Worm (Caenorhabditis elegans): ENCODE data around the gene cls-3.

cls-3 gene

ce11 chrIII:9143911-9144310 is 47.0 kb downstream of the cls-3 start, which contains the start of gene ZK512.11:
Gene ZK512.11 (plus strand): TSS chrIII:9144211.
- TF ChIP-seq snpc-4 (tag; optimal IDR thresholded peaks at IDR 0.05) (no peak), ama-1 (optimal IDR thresholded peaks at IDR 0.05) (no peak), aly-2 (tag; optimal IDR thresholded peaks at IDR 0.05) (no peak), nhr-21 (tag; optimal IDR thresholded peaks at IDR 0.05) (no peak), unc-55 (GFP tag; optimal IDR thresholded peaks at IDR 0.05) (peak; percentile 19), lsy-2 (tag; optimal IDR thresholded peaks at IDR 0.05) (peak in 1 of 2 experiments; percentile 5), dmd-4 (tag; optimal IDR thresholded peaks at IDR 0.05) (no peak), unc-39 (tag; optimal IDR thresholded peaks at IDR 0.05) (no peak), F13H6.1 (tag; optimal IDR thresholded peaks at IDR 0.05) (no peak), C34F6.9 (tag; optimal IDR thresholded peaks at IDR 0.05) (peak; percentile 3), mbf-1 (tag; optimal IDR thresholded peaks at IDR 0.05) (no peak), nhr-237 (tag; optimal IDR thresholded peaks at IDR 0.05) (no peak), zag-1 (tag; optimal IDR thresholded peaks at IDR 0.05) (no peak)

- TF ChIP-seq mab-5 (tag; optimal IDR thresholded peaks at IDR 0.05): no peak
- TF ChIP-seq sma-3 (GFP tag; optimal IDR thresholded peaks at IDR 0.05): no peak
- no peak for TF ChIP-seq elt-1 (tag; optimal IDR thresholded peaks at IDR 0.05)
- TF ChIP-seq nhr-129 (tag; optimal IDR thresholded peaks at IDR 0.05): no peak
- TF ChIP-seq alr-1 (tag; optimal IDR thresholded peaks at IDR 0.05): no peak
- no peak for TF ChIP-seq nhr-6 (tag; optimal IDR thresholded peaks at IDR 0.05)
- TF ChIP-seq skn-1 (tag; optimal IDR thresholded peaks at IDR 0.05): no peak
Observed at ce11 chrIII:9138601-9139000, 52.3 kb downstream of the cls-3 start, which contains the start of gene ZK512.7. Gene ZK512.7 (minus strand): TSS chrIII:9138701.

- no peak for TF ChIP-seq ZK546.5 (tag; optimal IDR thresholded peaks at IDR 0.05)
- TF ChIP-seq elt-3 (tag; optimal IDR thresholded peaks at IDR 0.05): no peak
- peak; percentile 2 for TF ChIP-seq unc-55 (GFP tag; optimal IDR thresholded peaks at IDR 0.05)
Observed at ce11 chrIII:9136587-9136986, 54.3 kb downstream of the cls-3 start, which contains the start of gene eat-4. Gene eat-4 (plus strand): TSS chrIII:9136887.
